Fruit fly (Drosophila melanogaster): ENCODE data around the gene Drsl3.

Gene Drsl3

dm6 chr3L:3319223-3319643, 4.4 kb downstream of the Drsl3 start, which contains the start of the genes PIG-C, CG12016 and Dpm2 (continued):
- TF ChIP-seq chif (GFP tag; optimal IDR thresholded peaks at IDR 0.05) (peak; percentile 64 to 68), CG9932 (GFP tag; IDR thresholded peaks at IDR 0.05) (peak; percentile 92), CG7839 (tag; optimal IDR thresholded peaks at IDR 0.05) (no peak), ap (GFP tag; IDR thresholded peaks at IDR 0.05) (no peak), H2.0 (GFP tag; IDR thresholded peaks at IDR 0.05) (no peak; the same call in 1 of the 2 replicates), CG31388 (GFP tag; optimal IDR thresholded peaks at IDR 0.05) (peak; percentile 25), ems (GFP tag; optimal IDR thresholded peaks at IDR 0.05) (peak; percentile 52), Med (GFP tag) (peak; percentile 93), CG32532 (GFP tag; IDR thresholded peaks at IDR 0.05) (peak; percentile 73), lmd (GFP tag; IDR thresholded peaks at IDR 0.05) (peak; percentile 65; the same call in 1 of the 2 replicates), CG43689 (GFP tag; IDR thresholded peaks at IDR 0.05) (no peak), usp (GFP tag; optimal IDR thresholded peaks at IDR 0.05) (no peak), Atf-2 (GFP tag; optimal IDR thresholded peaks at IDR 0.05) (peak; percentile 34), CG17612 (GFP tag; IDR thresholded peaks at IDR 0.05) (no peak), CG10209 (GFP tag; optimal IDR thresholded peaks at IDR 0.05) (peak; percentile 35), trh (GFP tag; optimal IDR thresholded peaks at IDR 0.05) (peak; percentile 28), Usf (GFP tag; optimal IDR thresholded peaks at IDR 0.05) (peak; percentile 56), lilli (GFP tag; optimal IDR thresholded peaks at IDR 0.05) (peak; percentile 89), CG32772 (GFP tag; IDR thresholded peaks at IDR 0.05) (peak; percentile 57; the same call in 1 of the 2 replicates), CG14667 (GFP tag; IDR thresholded peaks at IDR 0.05) (peak; percentile 60), Sry-β (GFP tag; optimal IDR thresholded peaks at IDR 0.05) (peak; percentile 84), Rfx (GFP tag; IDR thresholded peaks at IDR 0.05) (peak; percentile 81), CG6854 (GFP tag; optimal IDR thresholded peaks at IDR 0.05) (no peak), Doc3 (GFP tag; IDR thresholded peaks at IDR 0.05; ENCODE audit: partially characterized antibody) (peak; percentile 97), fu2 (GFP tag; optimal IDR thresholded peaks at IDR 0.05) (peak; percentile 62), CG4404 (GFP tag; IDR thresholded peaks at IDR 0.05) (peak; percentile 50; the same call in 1 of the 2 replicates), bsh (GFP tag; optimal IDR thresholded peaks at IDR 0.05) (peak in 1 of 2 experiments; percentile 43), Abd-B (GFP tag; optimal IDR thresholded peaks at IDR 0.05) (no peak), CG3163 (GFP tag; optimal IDR thresholded peaks at IDR 0.05) (peak; percentile 51), luna (GFP tag; optimal IDR thresholded peaks at IDR 0.05) (peak; percentile 58), CG6254 (GFP tag; optimal IDR thresholded peaks at IDR 0.05) (no peak), dimm (GFP tag; IDR thresholded peaks at IDR 0.05) (no peak), kni (GFP tag; optimal IDR thresholded peaks at IDR 0.05) (no peak), sima (GFP tag; optimal IDR thresholded peaks at IDR 0.05) (no peak), CG1233 (GFP tag; optimal IDR thresholded peaks at IDR 0.05) (peak; percentile 26), amos (GFP tag; IDR thresholded peaks at IDR 0.05; ENCODE audit: partially characterized antibody) (peak; percentile 98), CG34224 (GFP tag; IDR thresholded peaks at IDR 0.05; ENCODE audit: partially characterized antibody) (peak; percentile 94), CG11695 (GFP tag; IDR thresholded peaks at IDR 0.05) (no peak), Max (GFP tag; optimal IDR thresholded peaks at IDR 0.05) (peak; percentile 66), Ets97D (GFP tag; optimal IDR thresholded peaks at IDR 0.05) (peak; percentile 77), unpg (GFP tag; optimal IDR thresholded peaks at IDR 0.05) (no peak), fd64A (GFP tag; optimal IDR thresholded peaks at IDR 0.05) (no peak), Six4 (GFP tag; optimal IDR thresholded peaks at IDR 0.05) (peak; percentile 38), CG1603 (tag; optimal IDR thresholded peaks at IDR 0.05) (no peak), Camta (GFP tag; optimal IDR thresholded peaks at IDR 0.05) (peak; percentile 54), CG2678 (tag; optimal IDR thresholded peaks at IDR 0.05) (no peak), Deaf1 (tag; optimal IDR thresholded peaks at IDR 0.05) (peak; percentile 58), CrebB (tag; optimal IDR thresholded peaks at IDR 0.05) (peak; percentile 21), CG3726 (GFP tag; IDR thresholded peaks at IDR 0.05) (no peak), nom (GFP tag; optimal IDR thresholded peaks at IDR 0.05) (peak; percentile 24), Drgx (GFP tag; IDR thresholded peaks at IDR 0.05) (no peak)
